Worm (Caenorhabditis elegans) whole organism, midembryonic: ENCODE data around the gene C28H8.8.

Source experiments
- T22C8.4 ChIP-seq: fragments of 200-800 bp; sonication (Bioruptor generic); IDR thresholded peaks from 2 replicates; pipeline ENCODE4 v1.3.6; 2022; ENCODE audit warnings: missing genetic modification characterization, missing compliant biosample characterization
- cog-1 ChIP-seq: sonication (generic microtip); optimal IDR thresholded peaks from 2 replicates; lab custom pipeline; 2016; ENCODE audit warnings: missing genetic modification characterization, missing compliant biosample characterization
- flt-1 ChIP-seq: fragments of 200-800 bp; sonication (Bioruptor generic); IDR thresholded peaks from 2 replicates; pipeline ENCODE4 v1.3.6; 2022; ENCODE audit warnings: missing genetic modification characterization, missing compliant biosample characterization
- klf-2 ChIP-seq: fragments of 200-800 bp; sonication (Bioruptor generic); conservative IDR thresholded peaks from 2 replicates; pipeline ENCODE4 v1.3.6; 2022; ENCODE audit warnings: missing genetic modification reagents, missing genetic modification characterization, missing compliant biosample characterization
- med-1 ChIP-seq: sonication (generic microtip); optimal IDR thresholded peaks from 2 replicates; lab custom pipeline; 2017; ENCODE audit warnings: missing genetic modification characterization, mild to moderate bottlenecking, missing compliant biosample characterization, antibody characterized with exemption, missing genetic modification reagents; ENCODE audit not compliant: insufficient read depth
- ref-1 ChIP-seq: fragments of 200-800 bp; sonication (Bioruptor generic); conservative IDR thresholded peaks from 2 replicates; pipeline ENCODE4 v1.3.6; 2022; ENCODE audit warnings: missing genetic modification reagents, missing genetic modification characterization, missing compliant biosample characterization
- tab-1 ChIP-seq: fragments of 200-800 bp; sonication (Bioruptor generic); IDR thresholded peaks from 2 replicates; pipeline ENCODE4 v1.3.6; 2022; ENCODE audit warnings: missing genetic modification characterization, missing compliant biosample characterization
- ztf-23 ChIP-seq: fragments of 200-800 bp; sonication (Bioruptor generic); IDR thresholded peaks from 2 replicates; pipeline ENCODE4 v1.3.6; 2022; ENCODE audit warnings: missing genetic modification reagents, missing genetic modification characterization, missing compliant biosample characterization
- ztf-29 ChIP-seq: fragments of 200-800 bp; sonication (Bioruptor generic); IDR thresholded peaks from 2 replicates; pipeline ENCODE4 v1.3.6; 2022; ENCODE audit warnings: missing genetic modification reagents, missing genetic modification characterization, missing compliant biosample characterization

The C28H8.8 gene

DNA sequence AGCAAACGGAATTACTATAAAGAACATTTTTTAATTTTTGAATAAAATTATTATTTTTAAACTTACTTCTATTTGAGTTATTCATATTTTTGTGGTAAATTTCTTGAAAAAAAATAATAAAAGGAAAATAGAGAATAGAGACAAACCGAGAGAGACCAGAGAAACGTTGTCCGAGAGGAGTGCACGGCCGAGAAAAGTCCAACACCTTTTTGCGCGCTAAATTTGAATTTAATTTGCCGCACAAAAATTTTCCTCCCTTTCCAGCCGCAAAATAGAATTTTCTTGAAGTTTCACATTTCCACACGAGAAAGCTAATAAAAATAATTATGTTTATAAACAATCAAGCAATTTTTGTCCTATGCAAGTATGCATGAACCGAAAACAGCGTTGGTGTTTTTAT lies 16.8 kb downstream of the C28H8.8 start, which contains the start of the genes F01F1.11 and F01F1.3:
Gene F01F1.11, minus strand, starts transcription at position 118 of the 400 bp plus-strand sequence.
Gene F01F1.3, plus strand, starts transcription at position 179 of the 400 bp plus-strand sequence.
- TF ChIP-seq cog-1, result peak; percentile 13
- no peak; the same call in 1 of the 2 replicates for TF ChIP-seq T22C8.4 (GFP tag; lab: Robert Waterston, UW)
- 0 out of 2 replicates have a peak, but pooled peaks have one; percentile 43 for TF ChIP-seq ztf-23 (GFP tag; lab: Robert Waterston, UW)

DNA sequence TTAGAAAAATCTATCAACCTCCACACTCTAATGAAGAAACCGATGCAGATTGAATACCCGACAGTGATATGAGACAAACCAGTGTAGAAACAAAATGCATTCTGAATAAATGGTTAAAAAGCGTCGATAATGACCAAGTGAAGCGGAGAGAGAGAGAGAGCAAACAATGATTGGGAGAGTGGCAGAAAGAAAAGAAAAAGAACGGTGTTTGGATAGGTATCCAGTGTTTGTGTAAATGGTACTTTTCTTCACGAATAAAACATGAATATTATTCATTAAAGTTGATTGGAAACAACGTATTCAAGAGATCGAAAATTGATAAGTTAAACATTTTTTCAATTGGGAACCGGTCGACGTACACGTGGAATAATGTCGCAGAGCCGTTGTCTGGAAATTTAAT lies 19.1 kb downstream of the C28H8.8 start, which contains the start of gene F01F1.15:
Gene F01F1.15, minus strand, starts transcription at position 101 of the 400 bp plus-strand sequence.
- TF ChIP-seq ztf-29 (GFP tag; lab: Robert Waterston, UW), result no peak
- no peak for TF ChIP-seq T22C8.4 (GFP tag; lab: Robert Waterston, UW)
- no peak for TF ChIP-seq klf-2 (GFP tag; lab: Robert Waterston, UW)
- no peak for TF ChIP-seq flt-1 (GFP tag; lab: Robert Waterston, UW)
- no peak for TF ChIP-seq tab-1 (GFP tag; lab: Robert Waterston, UW)
- no peak for TF ChIP-seq ref-1 (GFP tag; lab: Robert Waterston, UW)
- TF ChIP-seq med-1 (GFP tag; lab: Kevin White, UChicago), result no peak
- TF ChIP-seq cog-1, result no peak
- TF ChIP-seq ztf-23 (GFP tag; lab: Robert Waterston, UW), result no peak

DNA sequence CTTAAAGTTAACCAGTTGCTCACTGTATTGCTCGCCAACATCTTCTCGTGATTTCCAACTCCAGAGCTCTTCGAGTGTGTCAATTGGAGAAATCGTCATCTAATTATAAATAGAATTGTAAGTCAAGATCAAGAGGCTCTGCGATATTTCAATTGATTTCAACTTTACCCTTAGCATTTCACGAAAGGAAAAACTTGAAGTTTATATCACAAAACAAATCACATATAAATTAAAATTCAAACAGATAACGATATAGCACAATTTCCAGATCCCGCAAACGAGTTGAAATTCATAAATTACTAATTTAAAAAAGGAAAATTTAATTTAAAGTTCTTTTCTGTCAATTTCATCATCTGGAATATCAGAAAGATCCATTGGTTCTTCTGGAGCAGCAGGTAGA lies 20.2 kb downstream of the C28H8.8 start, which contains the start of gene eng-1:
Gene eng-1, minus strand, starts transcription at position 101 of the 400 bp plus-strand sequence.
- TF ChIP-seq ztf-23 (GFP tag; lab: Robert Waterston, UW) (no peak), klf-2 (GFP tag; lab: Robert Waterston, UW) (no peak), tab-1 (GFP tag; lab: Robert Waterston, UW) (no peak), med-1 (GFP tag; lab: Kevin White, UChicago) (no peak), T22C8.4 (GFP tag; lab: Robert Waterston, UW) (no peak), cog-1 (no peak), flt-1 (GFP tag; lab: Robert Waterston, UW) (no peak), ztf-29 (GFP tag; lab: Robert Waterston, UW) (no peak), ref-1 (GFP tag; lab: Robert Waterston, UW) (no peak)

DNA sequence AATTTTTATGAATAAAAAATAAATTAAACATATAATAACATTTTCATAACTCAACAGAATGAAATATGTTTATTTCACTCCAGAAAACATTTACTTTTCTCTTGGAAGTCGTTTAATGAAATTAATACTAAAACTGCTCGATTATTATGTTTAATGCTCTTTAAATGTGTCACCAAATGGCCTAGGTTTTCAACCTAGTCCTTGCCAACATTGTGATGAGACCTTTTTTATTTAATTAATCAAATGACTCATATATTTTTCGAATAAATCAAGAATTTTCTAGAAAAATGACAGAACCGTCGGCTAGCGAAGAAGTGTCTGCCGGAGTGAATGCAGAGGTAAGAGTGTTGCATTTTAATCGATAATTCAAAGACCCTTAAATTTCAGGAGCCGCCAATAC lies 24.3 kb downstream of the C28H8.8 start, which contains the start of gene rabn-5:
Gene rabn-5, plus strand, starts transcription at position 284 of the 400 bp plus-strand sequence.
- no peak for TF ChIP-seq ztf-29 (GFP tag; lab: Robert Waterston, UW)

DNA sequence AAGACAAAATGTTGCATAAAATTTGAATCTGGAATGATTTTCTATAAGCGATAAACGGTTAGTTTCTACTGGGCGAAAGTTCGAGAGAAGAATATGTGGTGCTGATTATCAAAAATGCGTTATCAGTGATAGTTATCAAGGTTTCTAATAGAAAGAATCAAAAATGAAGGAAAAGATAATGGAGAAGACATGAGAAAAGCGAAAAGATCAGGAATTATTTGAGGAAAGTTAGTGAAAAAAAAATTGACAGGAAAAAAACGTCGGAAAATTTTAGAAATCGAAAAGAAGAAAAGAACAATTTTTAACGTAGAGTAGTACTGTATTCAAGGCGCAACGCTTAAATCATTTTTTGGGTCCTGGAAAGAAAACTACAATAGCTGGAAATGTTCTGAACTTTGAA lies 24.8 kb downstream of the C28H8.8 start, which contains the start of gene dnpp-1:
Gene dnpp-1, minus strand, starts transcription at position 30 of the 400 bp plus-strand sequence.
- TF ChIP-seq tab-1 (GFP tag; lab: Robert Waterston, UW), result no peak
- no peak for TF ChIP-seq klf-2 (GFP tag; lab: Robert Waterston, UW)
- no peak for TF ChIP-seq ztf-29 (GFP tag; lab: Robert Waterston, UW)
- TF ChIP-seq T22C8.4 (GFP tag; lab: Robert Waterston, UW), result no peak
- no peak for TF ChIP-seq ztf-23 (GFP tag; lab: Robert Waterston, UW)
- TF ChIP-seq ref-1 (GFP tag; lab: Robert Waterston, UW), result no peak
- TF ChIP-seq flt-1 (GFP tag; lab: Robert Waterston, UW), result no peak
- no peak for TF ChIP-seq med-1 (GFP tag; lab: Kevin White, UChicago)
- no peak for TF ChIP-seq cog-1

DNA sequence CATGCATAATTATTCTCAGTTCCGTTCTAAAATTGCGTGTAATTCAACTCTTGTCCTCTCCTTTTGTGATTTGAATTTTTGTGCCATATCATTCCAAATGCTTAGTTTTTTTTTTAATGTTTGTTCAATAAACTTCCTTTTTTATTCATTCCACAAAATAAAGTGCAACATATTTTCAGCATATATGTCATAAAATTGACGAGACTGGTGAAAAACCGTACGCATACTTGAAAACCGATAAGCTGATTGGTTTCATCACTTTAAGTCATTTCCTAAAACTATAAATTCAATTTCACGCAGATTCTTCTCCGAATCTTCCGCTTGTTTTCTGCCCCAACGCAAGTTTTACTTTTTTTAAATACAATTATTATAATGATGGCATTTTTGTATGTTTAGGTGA lies 29.6 kb downstream of the C28H8.8 start, which contains the start of gene dpf-4:
Gene dpf-4, plus strand, starts transcription at position 301 of the 400 bp plus-strand sequence.
- no peak for TF ChIP-seq ztf-29 (GFP tag; lab: Robert Waterston, UW)
- TF ChIP-seq ref-1 (GFP tag; lab: Robert Waterston, UW), result no peak

DNA sequence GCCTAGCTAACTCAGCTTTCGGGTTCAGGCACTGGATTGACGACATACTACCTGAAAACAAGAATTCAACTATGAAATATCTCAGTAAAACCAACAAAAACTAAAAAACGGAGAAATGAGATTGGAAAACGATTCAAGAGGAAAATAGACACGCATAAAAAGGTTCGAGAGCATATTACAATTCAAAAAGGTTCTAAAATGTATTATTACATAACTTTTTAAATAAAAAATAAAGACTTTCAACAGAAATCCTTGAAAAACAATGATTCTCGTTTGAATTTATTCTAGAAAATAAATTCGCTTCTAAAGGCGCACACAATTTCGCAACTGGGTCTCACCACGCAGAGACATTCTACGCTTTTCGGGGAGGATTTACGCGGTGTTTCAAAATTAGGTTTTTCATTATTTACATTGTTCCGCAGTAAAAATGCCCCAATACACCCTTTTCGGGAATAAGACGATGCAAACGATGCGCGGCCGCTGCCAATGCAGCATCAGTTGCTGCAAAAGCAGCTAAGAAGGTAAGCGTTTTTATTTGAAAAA lies 32.9 kb downstream of the C28H8.8 start, which contains the start of the genes cct-6 and alh-9:
Gene cct-6, minus strand, starts transcription at position 51 of the 543 bp plus-strand sequence.
Gene alh-9, plus strand, starts transcription at position 382 of the 543 bp plus-strand sequence.
- no peak for TF ChIP-seq T22C8.4 (GFP tag; lab: Robert Waterston, UW)
- TF ChIP-seq ref-1 (GFP tag; lab: Robert Waterston, UW), result no peak
- TF ChIP-seq klf-2 (GFP tag; lab: Robert Waterston, UW), result no peak
- no peak for TF ChIP-seq flt-1 (GFP tag; lab: Robert Waterston, UW)
- no peak for TF ChIP-seq med-1 (GFP tag; lab: Kevin White, UChicago)
- peak; percentile 72 for TF ChIP-seq cog-1

DNA sequence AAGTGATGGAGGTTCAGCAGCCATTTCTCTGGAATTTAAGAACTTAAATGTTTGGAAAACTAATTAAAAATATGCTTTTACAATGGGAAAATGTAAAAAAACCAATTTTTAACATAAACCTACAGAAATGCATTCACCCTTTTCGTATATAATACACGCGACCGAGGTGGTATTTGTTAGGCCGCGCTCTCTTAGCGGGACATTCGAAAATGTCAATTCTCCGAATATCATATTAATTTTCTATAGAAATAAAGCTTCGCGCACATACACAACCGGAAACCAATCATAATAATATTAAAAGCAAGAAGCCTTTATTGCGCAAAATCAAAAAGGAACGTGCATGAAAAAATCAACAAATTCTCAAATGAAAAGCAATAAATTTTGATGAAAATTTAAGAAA lies 35.3 kb downstream of the C28H8.8 start, which contains the start of gene ddx-23:
Gene ddx-23, minus strand, starts transcription at position 30 of the 400 bp plus-strand sequence.
- TF ChIP-seq ztf-23 (GFP tag; lab: Robert Waterston, UW), result 0 out of 2 replicates have a peak, but pooled peaks have one; percentile 11
- no peak for TF ChIP-seq ref-1 (GFP tag; lab: Robert Waterston, UW)
- TF ChIP-seq cog-1, result no peak

DNA sequence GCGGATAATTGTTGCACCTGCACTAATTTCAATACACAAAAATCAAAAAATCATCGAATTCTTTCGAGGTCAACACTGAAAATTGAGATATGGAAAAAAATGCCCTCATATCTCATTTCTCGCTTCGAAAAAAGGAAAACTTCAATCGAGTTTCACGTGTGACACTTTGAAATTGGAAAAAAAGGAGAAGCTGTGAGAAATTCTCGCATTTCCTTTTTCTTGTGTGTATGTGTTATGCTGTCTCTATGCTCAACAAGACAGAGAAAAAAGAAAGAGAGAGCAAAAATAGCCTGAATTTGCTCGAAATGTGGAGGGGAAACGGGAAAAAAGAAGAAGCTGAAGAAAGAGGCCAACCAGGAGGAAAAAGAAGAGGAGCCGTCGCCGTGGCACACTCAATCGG lies 42.2 kb downstream of the C28H8.8 start:
- TF ChIP-seq flt-1 (GFP tag; lab: Robert Waterston, UW) (no peak), ref-1 (GFP tag; lab: Robert Waterston, UW) (no peak), ztf-23 (GFP tag; lab: Robert Waterston, UW) (no peak), klf-2 (GFP tag; lab: Robert Waterston, UW) (no peak), tab-1 (GFP tag; lab: Robert Waterston, UW) (no peak), ztf-29 (GFP tag; lab: Robert Waterston, UW) (no peak), med-1 (GFP tag; lab: Kevin White, UChicago) (no peak)

DNA sequence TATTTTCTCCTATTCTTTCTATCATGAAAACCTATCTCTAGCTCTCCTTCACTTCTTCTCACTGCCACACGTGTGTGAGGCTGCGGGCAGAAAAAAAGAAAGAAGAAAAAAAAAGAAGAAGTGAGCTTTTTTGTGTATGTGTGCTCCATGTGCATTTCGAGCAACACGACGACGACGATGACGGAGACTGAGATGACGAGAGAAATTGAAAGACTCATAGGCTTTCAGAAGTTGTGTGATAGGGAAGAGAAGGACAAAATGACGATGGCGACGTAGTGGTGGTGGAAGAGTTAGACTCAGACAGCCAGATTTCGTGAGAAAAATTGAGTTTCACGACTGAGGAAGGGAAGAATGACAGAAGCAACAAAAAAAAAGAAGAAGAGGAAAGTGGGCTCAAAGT lies 43.1 kb downstream of the C28H8.8 start:
- no peak for TF ChIP-seq ztf-29 (GFP tag; lab: Robert Waterston, UW)
- no peak for TF ChIP-seq ztf-23 (GFP tag; lab: Robert Waterston, UW)
- TF ChIP-seq tab-1 (GFP tag; lab: Robert Waterston, UW), result no peak
- TF ChIP-seq cog-1, result no peak
- no peak for TF ChIP-seq ref-1 (GFP tag; lab: Robert Waterston, UW)
- no peak for TF ChIP-seq T22C8.4 (GFP tag; lab: Robert Waterston, UW)
- TF ChIP-seq klf-2 (GFP tag; lab: Robert Waterston, UW), result no peak
- TF ChIP-seq flt-1 (GFP tag; lab: Robert Waterston, UW), result no peak
- no peak for TF ChIP-seq med-1 (GFP tag; lab: Kevin White, UChicago)
